Worm (Caenorhabditis elegans): ENCODE results near the gene C16A11.4.

- TF ChIP-seq nhr-12 (tag; optimal IDR thresholded peaks at IDR 0.05) (no peak), zag-1 (tag; optimal IDR thresholded peaks at IDR 0.05) (no peak), lsy-2 (tag; optimal IDR thresholded peaks at IDR 0.05) (no peak), nhr-237 (tag; optimal IDR thresholded peaks at IDR 0.05) (no peak), F13H6.1 (tag; optimal IDR thresholded peaks at IDR 0.05) (no peak), skn-1 (tag; optimal IDR thresholded peaks at IDR 0.05) (no peak), elt-3 (tag; optimal IDR thresholded peaks at IDR 0.05) (no peak), nhr-77 (tag; optimal IDR thresholded peaks at IDR 0.05) (no peak), unc-62 (GFP tag; optimal IDR thresholded peaks at IDR 0.05) (no peak), aly-2 (tag; optimal IDR thresholded peaks at IDR 0.05) (no peak), lin-39 (tag; optimal IDR thresholded peaks at IDR 0.05) (no peak), nhr-6 (tag; optimal IDR thresholded peaks at IDR 0.05) (no peak), elt-1 (tag; optimal IDR thresholded peaks at IDR 0.05) (no peak)
Observed at ce11 chrII:4229106-4229708, 2.4 kb downstream of the C16A11.4 start, which contains the start of gene C16A11.3.
